Fruit fly (Drosophila melanogaster) whole organism, embryonic: ENCODE measurements around the gene CG42512.

ENCODE experiments used
- Asciz ChIP-seq: fragments of 200-800 bp; sonication (Bioruptor generic); optimal IDR thresholded peaks from 2 replicates; lab custom pipeline; 2017; ENCODE audit warnings: missing biosample characterization, mild to moderate bottlenecking, missing genetic modification characterization, missing genetic modification reagents
- Bteb2 ChIP-seq: fragments of 200-800 bp; sonication (Bioruptor generic); optimal IDR thresholded peaks from 2 replicates; lab custom pipeline; 2016; ENCODE audit warnings: missing biosample characterization, missing genetic modification characterization
- CG1024 ChIP-seq: fragments of 200-800 bp; sonication (Bioruptor generic); IDR thresholded peaks from 2 replicates; pipeline ENCODE4 v1.3.6; 2022; ENCODE audit warnings: missing biosample characterization, missing genetic modification characterization
- CG11456 ChIP-seq: fragments of 200-800 bp; sonication (Bioruptor generic); IDR thresholded peaks from 3 replicates; pipeline ENCODE4 v1.3.6; 2022; ENCODE audit warnings: missing biosample characterization, missing genetic modification characterization
- CG12104 ChIP-seq: fragments of 200-800 bp; sonication (Bioruptor generic); optimal IDR thresholded peaks from 3 replicates; lab custom pipeline; 2016; ENCODE audit warnings: missing biosample characterization, missing genetic modification characterization
- CG12659 ChIP-seq: fragments of 200-800 bp; sonication (Bioruptor generic); optimal IDR thresholded peaks from 3 replicates; lab custom pipeline; 2017; ENCODE audit warnings: mild to moderate bottlenecking, missing biosample characterization, missing genetic modification reagents, missing genetic modification characterization
- CG14050 ChIP-seq: fragments of 200-800 bp; sonication (Bioruptor generic); IDR thresholded peaks from 3 replicates; pipeline ENCODE4 v1.3.6; 2022; ENCODE audit warnings: missing biosample characterization, missing genetic modification characterization
- CG16813 ChIP-seq: fragments of 200-800 bp; sonication (Bioruptor generic); IDR thresholded peaks from 3 replicates; pipeline ENCODE4 v1.3.6; 2022; ENCODE audit warnings: missing biosample characterization, missing genetic modification characterization; ENCODE audit not compliant: partially characterized antibody
- CG17186 ChIP-seq: fragments of 200-800 bp; sonication (Bioruptor generic); optimal IDR thresholded peaks from 3 replicates; lab custom pipeline; 2017; ENCODE audit warnings: missing biosample characterization, missing genetic modification reagents, missing genetic modification characterization
- CG2116 ChIP-seq: fragments of 200-800 bp; sonication (Bioruptor generic); optimal IDR thresholded peaks from 3 replicates; lab custom pipeline; 2018; ENCODE audit warnings: missing biosample characterization, mild to moderate bottlenecking, missing genetic modification characterization
- CG2889 ChIP-seq: fragments of 200-800 bp; sonication (Bioruptor generic); IDR thresholded peaks from 3 replicates; pipeline ENCODE4 v1.3.6; 2022; ENCODE audit warnings: missing biosample characterization, missing genetic modification characterization
- CG33213 ChIP-seq: fragments of 200-800 bp; sonication (Bioruptor generic); optimal IDR thresholded peaks from 3 replicates; lab custom pipeline; 2016; ENCODE audit warnings: missing biosample characterization, missing genetic modification characterization
- CG5953 ChIP-seq: fragments of 200-800 bp; sonication (Bioruptor generic); IDR thresholded peaks from 2 replicates; pipeline ENCODE4 v1.3.6; 2022; ENCODE audit warnings: missing biosample characterization, missing genetic modification characterization
- CG6791 ChIP-seq: fragments of 200-800 bp; sonication (Bioruptor generic); IDR thresholded peaks from 3 replicates; pipeline ENCODE4 v1.3.6; 2022; ENCODE audit warnings: missing biosample characterization, missing genetic modification characterization; ENCODE audit not compliant: partially characterized antibody
- CG9437 ChIP-seq: fragments of 200-800 bp; sonication (Bioruptor generic); optimal IDR thresholded peaks from 2 replicates; lab custom pipeline; 2018; ENCODE audit warnings: missing biosample characterization, mild to moderate bottlenecking, missing genetic modification characterization
- CoRest ChIP-seq: fragments of 200-800 bp; sonication (Bioruptor generic); optimal IDR thresholded peaks from 3 replicates; lab custom pipeline; 2018; ENCODE audit warnings: missing biosample characterization, mild to moderate bottlenecking, missing genetic modification characterization, moderate library complexity
- Dip3 ChIP-seq: fragments of 200-800 bp; sonication (Bioruptor generic); optimal IDR thresholded peaks from 3 replicates; lab custom pipeline; 2016; ENCODE audit warnings: missing biosample characterization, missing genetic modification characterization
- Dref ChIP-seq: fragments of 200-800 bp; sonication (Bioruptor generic); IDR thresholded peaks from 2 replicates; pipeline ENCODE4 v1.3.6; 2022; ENCODE audit warnings: missing biosample characterization, missing genetic modification characterization
- ERR ChIP-seq: fragments of 200-800 bp; sonication (Bioruptor generic); optimal IDR thresholded peaks from 2 replicates; lab custom pipeline; 2016; ENCODE audit warnings: missing biosample characterization, missing genetic modification characterization
- HLH3B ChIP-seq: fragments of 200-800 bp; sonication (Bioruptor generic); IDR thresholded peaks from 2 replicates; pipeline ENCODE4 v1.3.6; 2022; ENCODE audit warnings: missing biosample characterization, missing genetic modification characterization
- Hr51 ChIP-seq, 2 experiments: fragments of 200-800 bp; sonication (Bioruptor generic); optimal IDR thresholded peaks; 2 replicates in 1 of 2; 3 replicates in 1 of 2; lab custom pipeline; 2016 to 2018; ENCODE audit warnings: missing biosample characterization in 2 of 2, missing genetic modification characterization in 2 of 2, mild to moderate bottlenecking in 1 of 2, moderate library complexity in 1 of 2
- Hr78 ChIP-seq, 2 experiments: fragments of 200-800 bp in 1 of 2; fragments of >200 bp in 1 of 2; sonication (Bioruptor generic) in 1 of 2; optimal IDR thresholded peaks; 2 replicates each; lab custom pipeline; 2017 to 2019; ENCODE audit warnings: missing biosample characterization in 2 of 2, missing genetic modification characterization in 2 of 2, mild to moderate bottlenecking in 1 of 2, moderate library complexity in 1 of 2
- NC2α ChIP-seq: fragments of 200-800 bp; sonication (Bioruptor generic); optimal IDR thresholded peaks from 2 replicates; lab custom pipeline; 2016; ENCODE audit warnings: missing biosample characterization, missing genetic modification characterization
- NK7.1 ChIP-seq: fragments of 200-800 bp; sonication (Bioruptor generic); optimal IDR thresholded peaks from 3 replicates; lab custom pipeline; 2016; ENCODE audit warnings: missing biosample characterization, missing genetic modification characterization
- Nf-YC ChIP-seq: fragments of 200-800 bp; optimal IDR thresholded peaks from 3 replicates; lab custom pipeline; 2019; ENCODE audit warnings: missing biosample characterization, mild to moderate bottlenecking, missing genetic modification characterization, moderate library complexity
- Pdp1 ChIP-seq, 2 experiments: fragments of 200-800 bp; sonication (Bioruptor generic); optimal IDR thresholded peaks; 3 replicates each; lab custom pipeline; 2016; ENCODE audit warnings: missing biosample characterization in 2 of 2, missing genetic modification characterization in 2 of 2, mild to moderate bottlenecking in 1 of 2, moderate library complexity in 1 of 2
- Vsx1 ChIP-seq: fragments of 200-800 bp; sonication (Bioruptor generic); optimal IDR thresholded peaks from 2 replicates; lab custom pipeline; 2017; ENCODE audit warnings: missing biosample characterization, mild to moderate bottlenecking, missing genetic modification characterization, missing genetic modification reagents
- Xrp1 ChIP-seq: fragments of 200-800 bp; sonication (Bioruptor generic); IDR thresholded peaks from 2 replicates; pipeline ENCODE4 v1.3.6; 2022; ENCODE audit warnings: missing biosample characterization, missing genetic modification characterization
- al ChIP-seq: fragments of 200-800 bp; sonication (Bioruptor generic); IDR thresholded peaks from 2 replicates; pipeline ENCODE4 v1.3.6; 2022; ENCODE audit warnings: missing biosample characterization, missing genetic modification characterization
- amos ChIP-seq: fragments of 200-800 bp; sonication (Bioruptor generic); IDR thresholded peaks from 2 replicates; pipeline ENCODE4 v1.3.6; 2022; ENCODE audit warnings: missing biosample characterization, missing genetic modification characterization; ENCODE audit not compliant: partially characterized antibody
- ash1 ChIP-seq: fragments of 200-800 bp; sonication (Bioruptor generic); optimal IDR thresholded peaks from 2 replicates; lab custom pipeline; 2018; ENCODE audit warnings: missing biosample characterization, mild to moderate bottlenecking, missing genetic modification characterization
- ato ChIP-seq: fragments of 200-800 bp; sonication (Bioruptor generic); IDR thresholded peaks from 2 replicates; pipeline ENCODE4 v1.3.6; 2022; ENCODE audit warnings: missing biosample characterization, missing genetic modification characterization; ENCODE audit not compliant: partially characterized antibody
- bcd ChIP-seq: fragments of 200-800 bp; sonication (Bioruptor generic); optimal IDR thresholded peaks from 2 replicates; lab custom pipeline; 2017; ENCODE audit warnings: missing biosample characterization, mild to moderate bottlenecking, missing genetic modification characterization
- dmrt99B ChIP-seq: fragments of 200-800 bp; sonication (Bioruptor generic); optimal IDR thresholded peaks from 2 replicates; lab custom pipeline; 2018; ENCODE audit warnings: missing biosample characterization, mild to moderate bottlenecking, missing genetic modification characterization, moderate library complexity
- eyg ChIP-seq: fragments of 200-800 bp; sonication (Bioruptor generic); optimal IDR thresholded peaks from 3 replicates; lab custom pipeline; 2016; ENCODE audit warnings: missing biosample characterization, missing genetic modification characterization
- ftz-f1 ChIP-seq: fragments of 200-800 bp; sonication (Bioruptor generic); optimal IDR thresholded peaks from 2 replicates; lab custom pipeline; 2016; ENCODE audit warnings: missing biosample characterization, missing genetic modification characterization
- gsb-n ChIP-seq: fragments of 200-800 bp; sonication (Bioruptor generic); optimal IDR thresholded peaks from 3 replicates; lab custom pipeline; 2018; ENCODE audit warnings: missing biosample characterization, mild to moderate bottlenecking, missing genetic modification characterization
- ind ChIP-seq: fragments of 200-800 bp; sonication (Bioruptor generic); optimal IDR thresholded peaks from 3 replicates; lab custom pipeline; 2016; ENCODE audit warnings: missing biosample characterization, missing genetic modification characterization
- odd ChIP-seq: fragments of 200-800 bp; sonication (Bioruptor generic); optimal IDR thresholded peaks from 2 replicates; lab custom pipeline; 2017; ENCODE audit warnings: missing biosample characterization, mild to moderate bottlenecking, missing genetic modification characterization
- pan ChIP-seq, 4 experiments: fragments of >200 bp in 3 of 4; fragments of 200-800 bp in 1 of 4; sonication (Bioruptor generic) in 1 of 4; optimal IDR thresholded peaks in 3 of 4; IDR thresholded peaks in 1 of 4; 2 replicates each; pipeline versions ENCODE4 v1.3.6 to Lab custom; 2017 to 2022; ENCODE audit warnings: missing biosample characterization in 2 of 4, missing genetic modification characterization in 2 of 4, mixed read lengths in 1 of 4
- peb ChIP-seq: fragments of 200-800 bp; sonication (Bioruptor generic); IDR thresholded peaks from 2 replicates; pipeline ENCODE4 v1.3.6; 2022; ENCODE audit warnings: missing biosample characterization, missing genetic modification characterization
- psq ChIP-seq: fragments of 200-800 bp; sonication (Bioruptor generic); optimal IDR thresholded peaks from 2 replicates; lab custom pipeline; 2017; ENCODE audit warnings: missing biosample characterization, missing genetic modification characterization
- pum ChIP-seq: fragments of 200-800 bp; sonication (Bioruptor generic); optimal IDR thresholded peaks from 2 replicates; lab custom pipeline; 2016; ENCODE audit warnings: missing biosample characterization, missing genetic modification characterization
- repo ChIP-seq: fragments of 200-800 bp; sonication (Bioruptor generic); optimal IDR thresholded peaks from 2 replicates; lab custom pipeline; 2016; ENCODE audit warnings: missing biosample characterization, missing genetic modification characterization
- sens-2 ChIP-seq: fragments of 200-800 bp; sonication (Bioruptor generic); IDR thresholded peaks from 2 replicates; pipeline ENCODE4 v1.3.6; 2022; ENCODE audit warnings: missing biosample characterization, missing genetic modification characterization
- tgo ChIP-seq: fragments of 200-800 bp; sonication (Bioruptor generic); IDR thresholded peaks from 3 replicates; pipeline ENCODE4 v1.3.6; 2022; ENCODE audit warnings: missing biosample characterization, missing genetic modification characterization
- tna ChIP-seq: fragments of 200-800 bp; sonication (Bioruptor generic); IDR thresholded peaks from 2 replicates; pipeline ENCODE4 v1.3.6; 2022; ENCODE audit warnings: missing biosample characterization, missing genetic modification characterization; ENCODE audit not compliant: partially characterized antibody
- trem ChIP-seq: fragments of 200-800 bp; optimal IDR thresholded peaks from 3 replicates; lab custom pipeline; 2019; ENCODE audit warnings: missing biosample characterization, mild to moderate bottlenecking, missing genetic modification characterization, moderate library complexity
- tx ChIP-seq: fragments of 200-800 bp; sonication (Bioruptor generic); optimal IDR thresholded peaks from 2 replicates; lab custom pipeline; 2016; ENCODE audit warnings: missing biosample characterization, missing genetic modification characterization
- unpg ChIP-seq: fragments of 200-800 bp; sonication (Bioruptor generic); optimal IDR thresholded peaks from 3 replicates; lab custom pipeline; 2018; ENCODE audit warnings: missing biosample characterization, mild to moderate bottlenecking, missing genetic modification characterization, moderate library complexity

CG42512 gene

DNA sequence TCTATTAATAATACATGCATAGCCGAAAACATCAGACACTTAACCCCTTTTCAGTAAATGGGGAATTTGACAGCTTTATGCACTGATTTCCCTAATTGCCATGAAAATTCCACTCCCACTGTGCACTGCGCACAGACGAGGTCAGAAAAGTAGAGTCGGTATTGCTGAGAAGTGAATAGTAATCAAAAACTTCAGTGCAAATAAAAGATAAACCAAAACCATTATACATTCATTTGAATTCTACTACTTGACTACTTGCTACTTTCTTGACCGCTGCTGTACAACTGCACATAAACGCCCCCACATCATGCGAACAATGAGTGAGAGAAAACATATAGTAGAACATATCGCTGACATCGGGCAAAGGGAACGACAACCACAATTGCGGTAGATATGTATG lies 40.3 kb downstream of the CG42512 start (continued):
- TF ChIP-seq CG14050 (GFP tag; lab: Robert Waterston, UW) = peak; percentile 85
- peak; percentile 61 for TF ChIP-seq ERR (GFP tag; lab: Kevin White, UChicago)
- peak; percentile 35 for TF ChIP-seq CG17186 (GFP tag; lab: Kevin White, UChicago)
- peak; percentile 61 for TF ChIP-seq CG9437 (GFP tag; lab: Kevin White, UChicago)
- peak; percentile 86 for TF ChIP-seq CoRest (tag; lab: Kevin White, UChicago)
- peak; percentile 61 for TF ChIP-seq psq
- TF ChIP-seq Pdp1 (GFP tag; optimal IDR thresholded peaks at IDR 0.05; lab: Kevin White, UChicago) = peak; percentile 80 to 85
- peak; percentile 84 for TF ChIP-seq ind (GFP tag; lab: Kevin White, UChicago)
- peak; percentile 66 for TF ChIP-seq Dip3 (GFP tag; lab: Kevin White, UChicago)
- peak; percentile 89 for TF ChIP-seq dmrt99B (tag; lab: Kevin White, UChicago)
- TF ChIP-seq CG6791 (GFP tag; lab: Robert Waterston, UW) = no peak
- TF ChIP-seq Dref (GFP tag; lab: Robert Waterston, UW) = no peak
- peak; percentile 68 for TF ChIP-seq NC2α (GFP tag; lab: Kevin White, UChicago)
- no peak for TF ChIP-seq ato
- TF ChIP-seq pan (optimal IDR thresholded peaks at IDR 0.05; lab: Kevin White, UChicago) = no peak
- peak in 1 of 2 experiments; percentile 88 for TF ChIP-seq pan (GFP tag; optimal IDR thresholded peaks at IDR 0.05 in 1 of 2, IDR thresholded peaks at IDR 0.05 in 1 of 2)
- TF ChIP-seq CG12104 = peak; percentile 67
- TF ChIP-seq tx (GFP tag; lab: Kevin White, UChicago) = peak; percentile 78
- no peak for TF ChIP-seq tna
- peak; percentile 42 for TF ChIP-seq CG2116 (GFP tag; lab: Kevin White, UChicago)
- peak; percentile 82 for TF ChIP-seq tgo (GFP tag; lab: Robert Waterston, UW)
- peak; percentile 76 for TF ChIP-seq CG12659
- TF ChIP-seq trem = peak; percentile 77
- peak; percentile 84 for TF ChIP-seq CG2889 (GFP tag; lab: Robert Waterston, UW)
- peak in 1 of 2 experiments; percentile 65 for TF ChIP-seq Hr78 (GFP tag; optimal IDR thresholded peaks at IDR 0.05; lab: Kevin White, UChicago)
- TF ChIP-seq sens-2 (GFP tag; lab: Robert Waterston, UW) = peak; percentile 93
- peak; percentile 1 for TF ChIP-seq Nf-YC (tag; lab: Kevin White, UChicago)
- peak; percentile 62 for TF ChIP-seq odd (GFP tag; lab: Kevin White, UChicago)
- peak; percentile 81 for TF ChIP-seq pum (GFP tag; lab: Kevin White, UChicago)
- TF ChIP-seq al = peak; percentile 63
- TF ChIP-seq CG16813 (GFP tag; lab: Robert Waterston, UW) = no peak
- TF ChIP-seq Xrp1 = peak; percentile 91
- TF ChIP-seq Asciz (GFP tag; lab: Kevin White, UChicago) = peak; percentile 82
- peak; percentile 67 for TF ChIP-seq peb (GFP tag; lab: Robert Waterston, UW)
- no peak for TF ChIP-seq amos (GFP tag; lab: Robert Waterston, UW)
- TF ChIP-seq Bteb2 (GFP tag; lab: Kevin White, UChicago) = peak; percentile 67
- TF ChIP-seq gsb-n (tag; lab: Kevin White, UChicago) = peak; percentile 90
- TF ChIP-seq CG5953 (GFP tag; lab: Robert Waterston, UW) = peak; percentile 82
- TF ChIP-seq unpg = peak; percentile 91
- peak; percentile 78 for TF ChIP-seq bcd
- peak; percentile 86 for TF ChIP-seq HLH3B
- TF ChIP-seq repo (GFP tag; lab: Kevin White, UChicago) = peak; percentile 82
- peak; percentile 60 for TF ChIP-seq Vsx1 (GFP tag; lab: Kevin White, UChicago)
- TF ChIP-seq CG11456 (GFP tag; lab: Robert Waterston, UW) = peak; percentile 83
- TF ChIP-seq NK7.1 (GFP tag; lab: Kevin White, UChicago) = peak; percentile 51
- no peak for TF ChIP-seq ftz-f1 (GFP tag; lab: Kevin White, UChicago)
- TF ChIP-seq CG1024 (GFP tag; lab: Robert Waterston, UW) = peak; percentile 87
- TF ChIP-seq CG33213 = peak; percentile 79
- peak; percentile 6 for TF ChIP-seq ash1 (GFP tag; lab: Kevin White, UChicago)
- TF ChIP-seq eyg (GFP tag; lab: Kevin White, UChicago) = peak; percentile 69
- TF ChIP-seq Hr51 (GFP tag; optimal IDR thresholded peaks at IDR 0.05; lab: Kevin White, UChicago) = peak; percentile 58 to 83
